Worm (Caenorhabditis elegans) whole organism, L3 larva: ENCODE results near the gene F10D7.3.

Experiments used
- R02D3.7 ChIP-seq: fragments of 150-350 bp; optimal IDR thresholded peaks from 2 replicates; lab custom pipeline; 2014; ENCODE audit warnings: missing biosample characterization, missing genetic modification characterization
- ZK546.5 ChIP-seq: sonication (generic microtip); optimal IDR thresholded peaks from 2 replicates; lab custom pipeline; 2017; ENCODE audit warnings: missing biosample characterization, missing genetic modification characterization
- aly-2 ChIP-seq: fragments of 150-350 bp; optimal IDR thresholded peaks from 2 replicates; lab custom pipeline; 2014; ENCODE audit warnings: missing biosample characterization, missing genetic modification characterization
- ama-1 ChIP-seq: fragments of 150-350 bp; optimal IDR thresholded peaks from 2 replicates; lab custom pipeline; 2018
- ceh-16 ChIP-seq: sonication (generic microtip); optimal IDR thresholded peaks from 2 replicates; lab custom pipeline; 2017; ENCODE audit warnings: missing biosample characterization, missing genetic modification characterization
- ceh-28 ChIP-seq: fragments of 150-350 bp; optimal IDR thresholded peaks from 2 replicates; lab custom pipeline; 2014; ENCODE audit warnings: missing biosample characterization, missing genetic modification reagents, missing genetic modification characterization
- ceh-82 ChIP-seq: fragments of 150-350 bp; optimal IDR thresholded peaks from 2 replicates; lab custom pipeline; 2014; ENCODE audit warnings: missing biosample characterization, missing genetic modification characterization
- ceh-9 ChIP-seq: sonication (generic microtip); optimal IDR thresholded peaks from 2 replicates; lab custom pipeline; 2018; ENCODE audit warnings: missing biosample characterization, missing genetic modification characterization
- daf-12 ChIP-seq: fragments of 150-350 bp; optimal IDR thresholded peaks from 2 replicates; lab custom pipeline; 2014; ENCODE audit warnings: missing biosample characterization, missing genetic modification reagents, missing genetic modification characterization
- egl-27 ChIP-seq: sonication (generic microtip); optimal IDR thresholded peaks from 4 replicates; lab custom pipeline; 2017; ENCODE audit warnings: missing biosample characterization, missing genetic modification reagents, missing genetic modification characterization
- egl-5 ChIP-seq: fragments of 150-350 bp; optimal IDR thresholded peaks from 2 replicates; lab custom pipeline; 2017; ENCODE audit warnings: missing biosample characterization, missing genetic modification reagents, missing genetic modification characterization, inconsistent platforms
- elt-1 ChIP-seq: fragments of 150-350 bp; optimal IDR thresholded peaks from 2 replicates; lab custom pipeline; 2014; ENCODE audit warnings: missing biosample characterization, missing genetic modification characterization
- elt-2 ChIP-seq: sonication (generic microtip); optimal IDR thresholded peaks from 2 replicates; lab custom pipeline; 2016; ENCODE audit warnings: missing genetic modification reagents, mild to moderate bottlenecking, missing genetic modification characterization, missing compliant biosample characterization
- elt-3 ChIP-seq, 3 experiments: fragments of 150-350 bp in 1 of 3; sonication (generic microtip) in 2 of 3; optimal IDR thresholded peaks; 2 replicates in 2 of 3; 4 replicates in 1 of 3; lab custom pipeline; 2014 to 2017; ENCODE audit warnings: missing biosample characterization in 3 of 3, missing genetic modification characterization in 3 of 3
- fkh-10 ChIP-seq: sonication (generic microtip); optimal IDR thresholded peaks from 2 replicates; lab custom pipeline; 2017; ENCODE audit warnings: missing biosample characterization, missing genetic modification reagents, missing genetic modification characterization
- hmg-11 ChIP-seq: sonication (generic microtip); optimal IDR thresholded peaks from 2 replicates; lab custom pipeline; 2016; ENCODE audit warnings: missing genetic modification characterization, missing compliant biosample characterization
- jun-1 ChIP-seq: fragments of 150-350 bp; optimal IDR thresholded peaks from 2 replicates; lab custom pipeline; 2014; ENCODE audit warnings: missing biosample characterization, missing genetic modification reagents, missing genetic modification characterization
- lin-39 ChIP-seq: fragments of 150-350 bp; optimal IDR thresholded peaks from 2 replicates; lab custom pipeline; 2018; ENCODE audit warnings: missing biosample characterization, missing genetic modification reagents, missing genetic modification characterization
- lsy-12 ChIP-seq: sonication (generic microtip); optimal IDR thresholded peaks from 2 replicates; lab custom pipeline; 2016; ENCODE audit warnings: mild to moderate bottlenecking, missing genetic modification characterization, missing compliant biosample characterization
- mdl-1 ChIP-seq: fragments of 150-350 bp; optimal IDR thresholded peaks from 2 replicates; lab custom pipeline; 2014; ENCODE audit warnings: missing biosample characterization, missing genetic modification characterization
- mml-1 ChIP-seq: fragments of 150-350 bp; sonication (generic microtip); optimal IDR thresholded peaks from 3 replicates; lab custom pipeline; 2014; ENCODE audit warnings: missing biosample characterization, missing genetic modification characterization
- nfya-1 ChIP-seq: sonication (generic microtip); optimal IDR thresholded peaks from 2 replicates; lab custom pipeline; 2017; ENCODE audit warnings: missing genetic modification characterization, mild to moderate bottlenecking, missing compliant biosample characterization, antibody characterized with exemption, moderate library complexity; ENCODE audit not compliant: insufficient read depth
- nhr-11 ChIP-seq: fragments of 150-350 bp; optimal IDR thresholded peaks from 2 replicates; lab custom pipeline; 2014; ENCODE audit warnings: missing biosample characterization, missing genetic modification characterization
- nhr-23 ChIP-seq: fragments of 150-350 bp; optimal IDR thresholded peaks from 2 replicates; lab custom pipeline; 2014; ENCODE audit warnings: missing biosample characterization, missing genetic modification reagents, missing genetic modification characterization
- nhr-237 ChIP-seq: fragments of 150-350 bp; optimal IDR thresholded peaks from 2 replicates; lab custom pipeline; 2014; ENCODE audit warnings: missing biosample characterization, missing genetic modification characterization
- nhr-25 ChIP-seq: sonication (generic microtip); optimal IDR thresholded peaks from 2 replicates; lab custom pipeline; 2017; ENCODE audit warnings: missing biosample characterization, missing genetic modification characterization
- nhr-28 ChIP-seq: fragments of 150-350 bp; optimal IDR thresholded peaks from 2 replicates; lab custom pipeline; 2014; ENCODE audit warnings: missing biosample characterization, missing genetic modification characterization
- nhr-43 ChIP-seq: sonication (generic microtip); optimal IDR thresholded peaks from 2 replicates; lab custom pipeline; 2016; ENCODE audit warnings: mild to moderate bottlenecking, missing genetic modification characterization, missing compliant biosample characterization; ENCODE audit not compliant: poor library complexity, severe bottlenecking
- nhr-67 ChIP-seq: fragments of 150-350 bp; optimal IDR thresholded peaks from 2 replicates; lab custom pipeline; 2014; ENCODE audit warnings: missing biosample characterization, missing genetic modification characterization
- nhr-76 ChIP-seq: fragments of 150-350 bp; sonication (generic microtip); optimal IDR thresholded peaks from 5 replicates; lab custom pipeline; 2014; ENCODE audit warnings: missing biosample characterization, missing genetic modification characterization
- nhr-77 ChIP-seq: fragments of 150-350 bp; optimal IDR thresholded peaks from 2 replicates; lab custom pipeline; 2014; ENCODE audit warnings: missing biosample characterization, missing genetic modification characterization
- pha-4 ChIP-seq: fragments of 150-350 bp; optimal IDR thresholded peaks from 2 replicates; lab custom pipeline; 2014; ENCODE audit warnings: missing biosample characterization, missing genetic modification reagents, missing genetic modification characterization
- pqm-1 ChIP-seq: fragments of 150-350 bp; optimal IDR thresholded peaks from 2 replicates; lab custom pipeline; 2017; ENCODE audit warnings: missing biosample characterization, missing genetic modification characterization, inconsistent platforms
- sea-2 ChIP-seq: fragments of 150-350 bp; sonication (generic microtip); optimal IDR thresholded peaks from 4 replicates; lab custom pipeline; 2014; ENCODE audit warnings: missing biosample characterization, missing genetic modification reagents, missing genetic modification characterization
- skn-1 ChIP-seq: fragments of 150-350 bp; optimal IDR thresholded peaks from 2 replicates; lab custom pipeline; 2014; ENCODE audit warnings: missing biosample characterization, missing genetic modification characterization
- snpc-4 ChIP-seq: fragments of 150-350 bp; optimal IDR thresholded peaks from 2 replicates; lab custom pipeline; 2014; ENCODE audit warnings: missing biosample characterization, missing genetic modification characterization
- tbx-2 ChIP-seq: sonication (generic microtip); optimal IDR thresholded peaks from 2 replicates; lab custom pipeline; 2016; ENCODE audit warnings: mild to moderate bottlenecking, missing genetic modification characterization, missing compliant biosample characterization
- unc-39 ChIP-seq: sonication (generic microtip); optimal IDR thresholded peaks from 4 replicates; lab custom pipeline; 2017; ENCODE audit warnings: missing biosample characterization, missing genetic modification characterization
- unc-62 ChIP-seq: fragments of 150-350 bp; sonication (generic microtip); optimal IDR thresholded peaks from 4 replicates; lab custom pipeline; 2014; ENCODE audit warnings: missing biosample characterization, missing genetic modification reagents, missing genetic modification characterization
- zag-1 ChIP-seq: fragments of 150-350 bp; optimal IDR thresholded peaks from 2 replicates; lab custom pipeline; 2014; ENCODE audit warnings: missing biosample characterization, missing genetic modification characterization
- ztf-4 ChIP-seq: fragments of 150-350 bp; optimal IDR thresholded peaks from 2 replicates; lab custom pipeline; 2014; ENCODE audit warnings: missing biosample characterization, missing genetic modification characterization

F10D7.3 gene

ce11 chrX:17379675-17380074 lies 5.2 kb upstream of the F10D7.3 start, which contains the start of gene F10D7.10:
TSS of gene F10D7.10 (minus strand) at chrX:17379775.
- TF ChIP-seq ZK546.5 (tag; lab: Kevin White, UChicago): no peak
- no peak for TF ChIP-seq nhr-28 (tag; lab: Kevin White, UChicago)

ce11 chrX:17378996-17379395 lies 4.6 kb upstream of the F10D7.3 start:
- peak; percentile 56 for TF ChIP-seq elt-2 (tag; lab: Kevin White, UChicago)
- no peak for TF ChIP-seq elt-3 (tag; optimal IDR thresholded peaks at IDR 0.05; lab: Kevin White, UChicago)

ce11 chrX:17375877-17376276 lies 1.4 kb upstream of the F10D7.3 start:
- no peak for TF ChIP-seq ceh-82 (tag; lab: Kevin White, UChicago)
- TF ChIP-seq elt-2 (tag; lab: Kevin White, UChicago): peak; percentile 89
- TF ChIP-seq unc-39 (tag; lab: Kevin White, UChicago): no peak
- TF ChIP-seq nhr-77 (tag; lab: Kevin White, UChicago): no peak
- TF ChIP-seq pha-4 (tag; lab: Kevin White, UChicago): peak; percentile 31
- no peak for TF ChIP-seq ztf-4 (tag; lab: Kevin White, UChicago)
- peak; percentile 56 for TF ChIP-seq pqm-1 (tag; lab: Kevin White, UChicago)
- TF ChIP-seq jun-1 (tag; lab: Kevin White, UChicago): no peak
- TF ChIP-seq skn-1: no peak
- no peak for TF ChIP-seq aly-2 (tag; lab: Kevin White, UChicago)
- TF ChIP-seq ceh-16 (tag; lab: Kevin White, UChicago): no peak
- no peak for TF ChIP-seq tbx-2
- no peak for TF ChIP-seq egl-27 (tag; lab: Kevin White, UChicago)
- TF ChIP-seq nhr-23 (tag; lab: Kevin White, UChicago): no peak
- TF ChIP-seq sea-2 (GFP tag; lab: Kevin White, UChicago): no peak
- no peak for TF ChIP-seq elt-3 (tag; optimal IDR thresholded peaks at IDR 0.05; lab: Kevin White, UChicago)
- TF ChIP-seq snpc-4 (tag; lab: Kevin White, UChicago): no peak
- no peak for TF ChIP-seq mml-1

- TF ChIP-seq nhr-23 (tag; lab: Kevin White, UChicago) (peak; percentile 75), ama-1 (lab: Kevin White, UChicago) (no peak), lin-39 (tag; lab: Kevin White, UChicago) (no peak), snpc-4 (tag; lab: Kevin White, UChicago) (no peak), nhr-76 (no peak), unc-62 (GFP tag; lab: Kevin White, UChicago) (no peak), elt-1 (tag; lab: Kevin White, UChicago) (no peak)
These were observed 479 bp downstream of the F10D7.3 start for ce11 chrX:17373955-17374354.

- TF ChIP-seq unc-39 (tag; lab: Kevin White, UChicago) (no peak), lsy-12 (tag; lab: Kevin White, UChicago) (no peak), elt-2 (tag; lab: Kevin White, UChicago) (no peak), mml-1 (no peak), sea-2 (GFP tag; lab: Kevin White, UChicago) (no peak), nhr-43 (tag; lab: Kevin White, UChicago) (peak; percentile 3), ztf-4 (tag; lab: Kevin White, UChicago) (no peak), mdl-1 (tag; lab: Kevin White, UChicago) (no peak), nhr-67 (no peak), ceh-16 (tag; lab: Kevin White, UChicago) (no peak), pqm-1 (tag; lab: Kevin White, UChicago) (no peak), elt-3 (tag; optimal IDR thresholded peaks at IDR 0.05; lab: Kevin White, UChicago) (no peak), jun-1 (tag; lab: Kevin White, UChicago) (no peak), nfya-1 (tag; lab: Kevin White, UChicago) (peak; percentile 44), ceh-28 (tag; lab: Kevin White, UChicago) (no peak), nhr-23 (tag; lab: Kevin White, UChicago) (peak; percentile 35), unc-62 (GFP tag; lab: Kevin White, UChicago) (no peak), nhr-25 (tag; lab: Kevin White, UChicago) (peak; percentile 43), egl-5 (no peak), hmg-11 (tag; lab: Kevin White, UChicago) (peak; percentile 51), fkh-10 (GFP tag; lab: Kevin White, UChicago) (no peak), R02D3.7 (tag; lab: Kevin White, UChicago) (no peak), ceh-82 (tag; lab: Kevin White, UChicago) (no peak), pha-4 (tag; lab: Kevin White, UChicago) (peak; percentile 30), nhr-77 (tag; lab: Kevin White, UChicago) (no peak), nhr-11 (tag; lab: Kevin White, UChicago) (no peak), nhr-237 (tag; lab: Kevin White, UChicago) (no peak), zag-1 (tag; lab: Kevin White, UChicago) (no peak), daf-12 (tag; lab: Kevin White, UChicago) (no peak), snpc-4 (tag; lab: Kevin White, UChicago) (peak; percentile 2), elt-1 (tag; lab: Kevin White, UChicago) (no peak), ceh-9 (tag; lab: Kevin White, UChicago) (no peak), nhr-76 (no peak), nhr-28 (tag; lab: Kevin White, UChicago) (no peak)
These were observed 4.9 kb downstream of the F10D7.3 start for ce11 chrX:17369514-17369913.
